Worm (Caenorhabditis elegans) whole organism, young adult: ENCODE measurements around the gene C47D2.1.

Source experiments
- B0336.3 ChIP-seq: fragments of 200-800 bp; sonication (Bioruptor generic); IDR thresholded peaks from 2 replicates; pipeline ENCODE4 v1.3.6; 2022; ENCODE audit warnings: missing genetic modification characterization, missing compliant biosample characterization
- C06A6.2 ChIP-seq: fragments of 200-800 bp; sonication (Bioruptor generic); conservative IDR thresholded peaks from 2 replicates; pipeline ENCODE4 v1.3.6; 2022; ENCODE audit warnings: missing genetic modification characterization, missing compliant biosample characterization
- F55B11.4 ChIP-seq: sonication (generic microtip); optimal IDR thresholded peaks from 2 replicates; lab custom pipeline; 2016; ENCODE audit warnings: missing compliant biosample characterization, missing genetic modification characterization, borderline replicate concordance; ENCODE audit not compliant: insufficient read depth
- F57A8.1 ChIP-seq: fragments of 200-800 bp; sonication (Bioruptor generic); optimal IDR thresholded peaks from 2 replicates; lab custom pipeline; 2018; ENCODE audit warnings: mild to moderate bottlenecking, missing genetic modification characterization, moderate library complexity, missing compliant biosample characterization
- K11D2.4 ChIP-seq: fragments of 200-800 bp; sonication (Bioruptor generic); IDR thresholded peaks from 2 replicates; pipeline ENCODE4 v1.3.6; 2022; ENCODE audit warnings: missing genetic modification reagents, missing genetic modification characterization, missing compliant biosample characterization
- K12H6.12 ChIP-seq: fragments of 200-800 bp; sonication (Bioruptor generic); optimal IDR thresholded peaks from 2 replicates; lab custom pipeline; 2018; ENCODE audit warnings: mild to moderate bottlenecking, missing genetic modification characterization, missing compliant biosample characterization
- T26A5.8 ChIP-seq: sonication (generic microtip); optimal IDR thresholded peaks from 2 replicates; lab custom pipeline; 2016; ENCODE audit warnings: missing genetic modification characterization, missing compliant biosample characterization
- ZK185.1 ChIP-seq: sonication (generic microtip); optimal IDR thresholded peaks from 2 replicates; lab custom pipeline; 2016; ENCODE audit warnings: mild to moderate bottlenecking, missing genetic modification characterization, missing compliant biosample characterization; ENCODE audit not compliant: poor library complexity, severe bottlenecking
- attf-3 ChIP-seq: fragments of 200-800 bp; sonication (Bioruptor generic); conservative IDR thresholded peaks from 2 replicates; pipeline ENCODE4 v1.3.6; 2022; ENCODE audit warnings: missing genetic modification reagents, missing genetic modification characterization, missing compliant biosample characterization
- attf-5 ChIP-seq: fragments of 200-800 bp; sonication (Bioruptor generic); optimal IDR thresholded peaks from 2 replicates; lab custom pipeline; 2018; ENCODE audit warnings: mild to moderate bottlenecking, missing genetic modification characterization, missing compliant biosample characterization
- attf-6 ChIP-seq: fragments of 200-800 bp; sonication (Bioruptor generic); IDR thresholded peaks from 2 replicates; pipeline ENCODE4 v1.3.6; 2022; ENCODE audit warnings: missing genetic modification reagents, missing genetic modification characterization, missing compliant biosample characterization
- cebp-1 ChIP-seq, 2 experiments: fragments of 200-800 bp in 1 of 2; sonication (Bioruptor generic) in 1 of 2; sonication (generic microtip) in 1 of 2; IDR thresholded peaks in 1 of 2; optimal IDR thresholded peaks in 1 of 2; 2 replicates each; pipeline versions ENCODE4 v1.3.6 to Lab custom; 2017 to 2022; ENCODE audit warnings: missing compliant biosample characterization in 2 of 2, missing genetic modification characterization in 2 of 2, mild to moderate bottlenecking in 1 of 2, missing genetic modification reagents in 1 of 2, moderate library complexity in 1 of 2
- ceh-27 ChIP-seq: fragments of 200-800 bp; sonication (Bioruptor generic); optimal IDR thresholded peaks from 2 replicates; lab custom pipeline; 2018; ENCODE audit warnings: mild to moderate bottlenecking, missing genetic modification characterization, moderate library complexity, missing compliant biosample characterization
- chd-7 ChIP-seq: sonication (generic microtip); optimal IDR thresholded peaks from 2 replicates; lab custom pipeline; 2016; ENCODE audit warnings: mild to moderate bottlenecking, missing genetic modification characterization, moderate library complexity, missing compliant biosample characterization
- die-1 ChIP-seq: sonication (generic microtip); optimal IDR thresholded peaks from 2 replicates; lab custom pipeline; 2016; ENCODE audit warnings: missing genotype, mild to moderate bottlenecking, missing genetic modification characterization, missing compliant biosample characterization
- dox-1 ChIP-seq: fragments of 200-800 bp; sonication (Bioruptor generic); IDR thresholded peaks from 2 replicates; pipeline ENCODE4 v1.3.6; 2022; ENCODE audit warnings: missing genetic modification reagents, missing genetic modification characterization, missing compliant biosample characterization
- dpl-1 ChIP-seq: fragments of 150-350 bp; optimal IDR thresholded peaks from 2 replicates; lab custom pipeline; 2014; ENCODE audit warnings: missing biosample characterization, missing genetic modification reagents, missing genetic modification characterization
- egl-44 ChIP-seq: fragments of 200-800 bp; sonication (Bioruptor generic); IDR thresholded peaks from 2 replicates; pipeline ENCODE4 v1.3.6; 2022; ENCODE audit warnings: missing genetic modification reagents, missing genetic modification characterization, missing compliant biosample characterization
- egrh-3 ChIP-seq: fragments of 200-800 bp; sonication (Bioruptor generic); IDR thresholded peaks from 2 replicates; pipeline ENCODE4 v1.3.6; 2022; ENCODE audit warnings: missing genetic modification reagents, missing genetic modification characterization, missing compliant biosample characterization
- ekl-4 ChIP-seq: fragments of 200-800 bp; sonication (Bioruptor generic); IDR thresholded peaks from 2 replicates; pipeline ENCODE4 v1.3.6; 2022; ENCODE audit warnings: missing genetic modification reagents, missing genetic modification characterization, missing compliant biosample characterization
- hsf-1 ChIP-seq: fragments of 200-800 bp; sonication (Bioruptor generic); IDR thresholded peaks from 2 replicates; pipeline ENCODE4 v1.3.6; 2022; ENCODE audit warnings: missing genetic modification reagents, missing genetic modification characterization, missing compliant biosample characterization
- let-526 ChIP-seq: fragments of 200-800 bp; sonication (Bioruptor generic); IDR thresholded peaks from 2 replicates; pipeline ENCODE4 v1.3.6; 2022; ENCODE audit warnings: missing genetic modification reagents, missing genetic modification characterization, missing compliant biosample characterization
- lin-26 ChIP-seq: fragments of 200-800 bp; sonication (Bioruptor generic); IDR thresholded peaks from 2 replicates; pipeline ENCODE4 v1.3.6; 2022; ENCODE audit warnings: missing genetic modification reagents, missing genetic modification characterization, missing compliant biosample characterization
- lin-40 ChIP-seq: sonication (generic microtip); optimal IDR thresholded peaks from 2 replicates; lab custom pipeline; 2016; ENCODE audit warnings: missing genetic modification characterization, mild to moderate bottlenecking, missing compliant biosample characterization, missing genotype, missing genetic modification reagents
- madf-10 ChIP-seq: sonication (generic microtip); optimal IDR thresholded peaks from 2 replicates; lab custom pipeline; 2016; ENCODE audit warnings: mild to moderate bottlenecking, missing genetic modification characterization, missing compliant biosample characterization
- madf-3 ChIP-seq: fragments of 200-800 bp; sonication (Bioruptor generic); IDR thresholded peaks from 2 replicates; pipeline ENCODE4 v1.3.6; 2022; ENCODE audit warnings: missing genetic modification reagents, missing genetic modification characterization, missing compliant biosample characterization
- madf-8 ChIP-seq: fragments of 200-800 bp; sonication (Bioruptor generic); conservative IDR thresholded peaks from 2 replicates; pipeline ENCODE4 v1.3.6; 2022; ENCODE audit warnings: missing genetic modification reagents, missing genetic modification characterization, missing compliant biosample characterization
- nfyb-1 ChIP-seq: fragments of 200-800 bp; sonication (Bioruptor generic); IDR thresholded peaks from 2 replicates; pipeline ENCODE4 v1.3.6; 2022; ENCODE audit warnings: missing genetic modification reagents, missing genetic modification characterization, missing compliant biosample characterization
- nhr-90 ChIP-seq: sonication (generic microtip); optimal IDR thresholded peaks from 2 replicates; lab custom pipeline; 2016; ENCODE audit warnings: missing genotype, mild to moderate bottlenecking, missing genetic modification characterization, missing compliant biosample characterization
- pbrm-1 ChIP-seq: fragments of 200-800 bp; sonication (Bioruptor generic); IDR thresholded peaks from 2 replicates; pipeline ENCODE4 v1.3.6; 2022; ENCODE audit warnings: missing genetic modification reagents, missing genetic modification characterization, missing compliant biosample characterization
- repo-1 ChIP-seq: sonication (generic microtip); optimal IDR thresholded peaks from 2 replicates; lab custom pipeline; 2017; ENCODE audit warnings: mild to moderate bottlenecking, missing genetic modification characterization, missing compliant biosample characterization
- somi-1 ChIP-seq: fragments of 200-800 bp; sonication (Bioruptor generic); optimal IDR thresholded peaks from 2 replicates; lab custom pipeline; 2018; ENCODE audit warnings: mild to moderate bottlenecking, missing genetic modification characterization, missing compliant biosample characterization
- tbp1 ChIP-seq: fragments of 200-800 bp; sonication (Bioruptor generic); optimal IDR thresholded peaks from 2 replicates; lab custom pipeline; 2018; ENCODE audit warnings: mild to moderate bottlenecking, missing genetic modification characterization, missing compliant biosample characterization
- unc-130 ChIP-seq: sonication (generic microtip); optimal IDR thresholded peaks from 2 replicates; lab custom pipeline; 2016; ENCODE audit warnings: missing genetic modification reagents, missing genetic modification characterization, missing compliant biosample characterization
- unc-62 ChIP-seq: fragments of 150-350 bp; optimal IDR thresholded peaks from 2 replicates; lab custom pipeline; 2014; ENCODE audit warnings: missing biosample characterization, missing genetic modification reagents, missing genetic modification characterization
- ztf-18 ChIP-seq: sonication (generic microtip); optimal IDR thresholded peaks from 2 replicates; lab custom pipeline; 2016; ENCODE audit warnings: missing genotype, mild to moderate bottlenecking, missing genetic modification characterization, missing compliant biosample characterization
- ztf-22 ChIP-seq: fragments of 200-800 bp; sonication (Bioruptor generic); optimal IDR thresholded peaks from 2 replicates; lab custom pipeline; 2018; ENCODE audit warnings: mild to moderate bottlenecking, missing genetic modification characterization, moderate library complexity, missing compliant biosample characterization
- ztf-26 ChIP-seq: sonication (generic microtip); optimal IDR thresholded peaks from 2 replicates; lab custom pipeline; 2017; ENCODE audit warnings: missing genetic modification characterization, missing compliant biosample characterization
- ztf-3 ChIP-seq: fragments of 200-800 bp; sonication (Bioruptor generic); optimal IDR thresholded peaks from 2 replicates; lab custom pipeline; 2018; ENCODE audit warnings: mild to moderate bottlenecking, missing genetic modification characterization, missing compliant biosample characterization
- ztf-6 ChIP-seq: fragments of 200-800 bp; sonication (Bioruptor generic); IDR thresholded peaks from 2 replicates; pipeline ENCODE4 v1.3.6; 2022; ENCODE audit warnings: missing genetic modification reagents, missing genetic modification characterization, missing compliant biosample characterization

The C47D2.1 gene

DNA sequence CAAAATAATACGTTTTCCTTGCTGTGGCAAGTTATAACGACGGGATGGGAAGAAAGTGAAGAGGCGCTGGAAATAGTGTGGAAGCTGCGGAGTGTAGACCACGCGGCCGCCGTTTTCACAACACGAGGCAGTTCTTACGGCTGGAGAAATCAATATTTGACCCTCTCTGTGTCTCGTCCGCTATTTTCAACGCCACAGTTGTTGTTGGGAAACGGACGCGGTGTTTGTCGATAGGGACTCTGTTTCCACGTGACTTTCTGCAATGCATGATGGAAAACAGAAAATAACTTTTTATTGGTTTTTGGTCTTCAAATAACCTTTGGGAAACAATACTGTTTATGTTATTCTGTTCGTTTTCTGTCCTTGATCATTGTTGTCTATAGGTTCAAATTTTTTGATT, 17.0 kb downstream of the C47D2.1 start, which contains the start of gene K02A6.3 (continued):
- TF ChIP-seq egrh-3 (peak; percentile 39; the same call in 1 of the 2 replicates), ZK185.1 (tag; lab: Kevin White, UChicago) (peak; percentile 69), madf-3 (GFP tag; lab: Robert Waterston, UW) (0 out of 2 replicates have a peak, but pooled peaks have one; percentile 37), K11D2.4 (GFP tag; lab: Robert Waterston, UW) (peak; percentile 63), ztf-22 (GFP tag; lab: Kevin White, UChicago) (peak; percentile 77), K12H6.12 (tag; lab: Kevin White, UChicago) (peak; percentile 92), egl-44 (GFP tag; lab: Robert Waterston, UW) (peak; percentile 79), madf-8 (GFP tag; lab: Robert Waterston, UW) (no peak), chd-7 (tag; lab: Kevin White, UChicago) (peak; percentile 79), madf-10 (tag; lab: Kevin White, UChicago) (peak; percentile 63), attf-5 (GFP tag; lab: Kevin White, UChicago) (peak; percentile 76), attf-6 (GFP tag; lab: Robert Waterston, UW) (no peak), nhr-90 (tag; lab: Kevin White, UChicago) (peak; percentile 24), tbp1 (GFP tag; lab: Kevin White, UChicago) (peak; percentile 63), ztf-18 (tag; lab: Kevin White, UChicago) (peak; percentile 4), T26A5.8 (tag; lab: Kevin White, UChicago) (no peak), ekl-4 (GFP tag; lab: Robert Waterston, UW) (peak; percentile 52; the same call in 1 of the 2 replicates), hsf-1 (GFP tag; lab: Robert Waterston, UW) (0 out of 2 replicates have a peak, but pooled peaks have one; percentile 28), F57A8.1 (GFP tag; lab: Kevin White, UChicago) (no peak), F55B11.4 (tag; lab: Kevin White, UChicago) (no peak), ztf-3 (GFP tag; lab: Kevin White, UChicago) (peak; percentile 25)

DNA sequence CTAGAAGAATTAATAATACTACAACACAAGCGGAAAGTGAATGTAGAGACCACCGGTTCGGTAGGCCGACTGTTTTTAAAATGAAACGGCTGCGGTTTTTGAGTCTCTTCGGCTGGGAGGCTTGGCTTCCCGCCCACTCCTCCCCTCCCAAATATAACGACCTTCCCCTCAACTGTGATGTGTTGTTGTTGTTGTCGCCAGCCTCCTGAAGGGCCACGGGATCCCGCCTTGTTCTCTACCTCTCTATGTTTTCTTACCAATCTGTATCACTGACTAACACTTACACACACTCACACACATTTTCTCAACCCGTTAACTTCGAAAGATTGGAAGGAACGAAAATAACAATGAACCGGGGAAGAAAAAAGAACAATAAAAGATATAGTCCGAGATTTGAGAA, 18.7 kb downstream of the C47D2.1 start:
- no peak for TF ChIP-seq B0336.3
- TF ChIP-seq K11D2.4 (GFP tag; lab: Robert Waterston, UW): 0 out of 2 replicates have a peak, but pooled peaks have one; percentile 14

- TF ChIP-seq dox-1 (GFP tag; lab: Robert Waterston, UW) (0 out of 2 replicates have a peak, but pooled peaks have one; percentile 27), repo-1 (tag; lab: Kevin White, UChicago) (no peak), lin-26 (GFP tag; lab: Robert Waterston, UW) (0 out of 2 replicates have a peak, but pooled peaks have one; percentile 65), cebp-1 (GFP tag; IDR thresholded peaks at IDR 0.05; lab: Robert Waterston, UW) (peak; percentile 95), cebp-1 (tag; optimal IDR thresholded peaks at IDR 0.05; lab: Kevin White, UChicago) (peak; percentile 98), ztf-6 (GFP tag; lab: Robert Waterston, UW) (no peak), ztf-26 (tag; lab: Kevin White, UChicago) (peak; percentile 48), unc-62 (GFP tag; lab: Kevin White, UChicago) (peak; percentile 80), unc-130 (GFP tag; lab: Kevin White, UChicago) (no peak), ceh-27 (GFP tag; lab: Kevin White, UChicago) (peak; percentile 78), egl-44 (GFP tag; lab: Robert Waterston, UW) (0 out of 2 replicates have a peak, but pooled peaks have one; percentile 29), lin-40 (peak; percentile 22), attf-5 (GFP tag; lab: Kevin White, UChicago) (peak; percentile 26), attf-3 (GFP tag; lab: Robert Waterston, UW) (no peak), pbrm-1 (GFP tag; lab: Robert Waterston, UW) (0 out of 2 replicates have a peak, but pooled peaks have one; percentile 40), C06A6.2 (peak; percentile 55), chd-7 (tag; lab: Kevin White, UChicago) (peak; percentile 21), B0336.3 (peak; percentile 63; the same call in 1 of the 2 replicates), let-526 (no peak), nfyb-1 (GFP tag; lab: Robert Waterston, UW) (0 out of 2 replicates have a peak, but pooled peaks have one; percentile 23), dpl-1 (GFP tag; lab: Kevin White, UChicago) (no peak), K12H6.12 (tag; lab: Kevin White, UChicago) (peak; percentile 38), somi-1 (GFP tag; lab: Kevin White, UChicago) (peak; percentile 81), die-1 (tag; lab: Kevin White, UChicago) (no peak)
These were observed 21.1 kb downstream of the C47D2.1 start, which contains the start of gene M60.4 for ce11 chrX:8235994-8236393. Gene M60.4, minus strand, starts transcription at chrX:8236314.
